Worm (Caenorhabditis elegans): Measurements from ENCODE around the gene aco-2.
"Not testable (repeated sequence)": the region's sequence is repeated elsewhere in the genome, so short reads cannot be mapped to it uniquely, and the experiment has no call there.

Gene aco-2

DNA sequence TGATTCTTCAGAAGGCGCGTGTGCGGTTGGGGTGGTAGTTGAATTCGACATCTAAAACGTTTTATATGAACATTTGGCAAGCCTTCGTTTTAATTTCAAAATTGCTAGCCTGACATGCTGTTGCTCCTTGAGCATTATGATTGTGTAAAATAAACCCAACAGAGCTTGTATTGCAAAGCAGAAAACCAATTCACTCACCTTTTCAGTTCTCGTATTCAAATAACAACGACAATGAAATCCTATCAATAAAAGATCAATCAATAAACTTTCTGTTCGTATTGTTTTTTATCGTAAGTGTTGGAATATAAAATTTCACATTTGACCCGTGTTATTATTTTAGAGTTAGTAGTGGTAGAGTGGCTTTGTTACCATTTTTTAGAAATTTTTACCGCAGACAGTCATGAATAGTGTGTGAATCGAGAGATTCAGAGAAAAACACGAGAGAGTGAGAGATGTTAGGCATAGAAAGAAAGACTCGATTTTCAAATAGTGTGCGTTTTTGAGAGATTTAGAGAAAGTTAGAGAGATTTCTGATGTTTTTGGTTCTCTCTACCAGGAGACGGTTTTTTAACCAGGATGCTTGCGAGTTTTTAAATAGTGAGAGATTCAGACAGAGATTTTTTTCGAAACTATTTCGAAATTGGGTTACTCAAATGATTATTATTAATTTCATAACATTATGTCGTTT lies 14.5 kb upstream of the aco-2 start, which contains the start of gene F54H12.10:
F54H12.10 (minus strand) TSS at position 51 of the 688 bp plus-strand sequence.
- TF ChIP-seq rpc-1 (optimal IDR thresholded peaks at IDR 0.05) (peak; percentile 32), rpc-1 (tag; optimal IDR thresholded peaks at IDR 0.05) (peak; percentile 66), tbp1 (GFP tag; optimal IDR thresholded peaks at IDR 0.05) (peak; percentile 0), nfyb-1 (GFP tag; IDR thresholded peaks at IDR 0.05) (peak; percentile 58; the same call in 1 of the 2 replicates), cebp-1 (tag; optimal IDR thresholded peaks at IDR 0.05) (peak; percentile 40), B0261.1 (tag; optimal IDR thresholded peaks at IDR 0.05) (peak; percentile 43), hmg-1.2 (GFP tag; IDR thresholded peaks at IDR 0.05) (peak; percentile 72; the same call in 1 of the 2 replicates)
- not testable (repeated sequence) for TF ChIP-seq cebp-1 (GFP tag; IDR thresholded peaks at IDR 0.05)

DNA sequence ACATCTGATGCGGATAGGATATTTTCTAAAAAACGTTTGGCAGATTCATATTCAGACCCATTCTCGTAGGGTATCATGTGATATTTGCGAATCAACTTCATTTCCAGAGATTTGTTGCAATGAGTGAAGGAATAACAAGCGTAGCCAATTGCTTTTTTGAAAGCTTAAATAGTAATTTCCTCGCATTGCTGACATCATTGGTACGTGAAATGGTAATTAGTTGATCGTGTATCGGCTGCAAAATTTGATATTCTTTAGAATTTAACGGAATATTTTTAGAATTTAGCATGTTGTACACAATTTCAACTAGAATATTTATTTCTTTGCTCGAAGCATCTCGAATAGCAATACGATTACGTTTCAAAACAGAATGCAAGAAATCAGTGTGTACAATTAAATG lies 10.9 kb upstream of the aco-2 start, which contains the start of gene F54H12.4:
F54H12.4 (minus strand) TSS at position 101 of the 400 bp plus-strand sequence.
- TF ChIP-seq ceh-27 (GFP tag; optimal IDR thresholded peaks at IDR 0.05); snpc-4 (GFP tag; optimal IDR thresholded peaks at IDR 0.05); snpc-4 (tag; optimal IDR thresholded peaks at IDR 0.05); ZK185.1 (tag; optimal IDR thresholded peaks at IDR 0.05; ENCODE audit: poor library complexity, severe bottlenecking): not testable (repeated sequence)

DNA sequence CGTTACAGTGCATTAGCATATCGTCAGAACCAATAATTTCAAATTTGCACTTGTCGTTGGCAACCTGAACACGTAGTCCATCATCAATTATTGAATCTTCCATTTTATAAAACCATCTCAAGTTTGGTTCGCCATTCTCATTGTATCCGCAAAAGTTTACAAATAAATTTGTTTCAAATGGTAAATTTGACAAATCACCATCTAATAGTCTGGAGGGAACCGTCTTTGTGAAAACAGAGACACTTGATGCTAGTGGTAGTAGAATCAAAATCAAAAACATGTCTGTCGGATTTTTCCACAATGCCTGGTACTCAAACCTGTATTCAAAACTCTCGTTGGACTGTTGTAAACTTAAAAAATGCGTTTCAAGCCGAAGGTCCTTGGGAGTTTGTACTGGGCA lies 9.2 kb upstream of the aco-2 start, which contains the start of gene F54H12.2:
F54H12.2 (plus strand) TSS at position 301 of the 400 bp plus-strand sequence.
- not testable (repeated sequence) for TF ChIP-seq xnd-1 (tag; optimal IDR thresholded peaks at IDR 0.05); madf-10 (tag; optimal IDR thresholded peaks at IDR 0.05); tlf-1 (GFP tag; optimal IDR thresholded peaks at IDR 0.05)

ce11 chrIII:7965946-7966692 lies 7.4 kb upstream of the aco-2 start:
- TF ChIP-seq madf-6 (GFP tag; IDR thresholded peaks at IDR 0.05): peak; percentile 46; the same call in 1 of the 2 replicates
- TF ChIP-seq lin-26 (GFP tag; IDR thresholded peaks at IDR 0.05): peak; percentile 44; the same call in 1 of the 2 replicates
- TF ChIP-seq ztf-18 (tag; optimal IDR thresholded peaks at IDR 0.05): peak; percentile 31
- peak; percentile 23 for TF ChIP-seq rpc-1 (optimal IDR thresholded peaks at IDR 0.05)
- TF ChIP-seq rpc-1 (tag; optimal IDR thresholded peaks at IDR 0.05): peak; percentile 66
- peak; percentile 14 for TF ChIP-seq tbp1 (GFP tag; optimal IDR thresholded peaks at IDR 0.05)
- TF ChIP-seq B0261.1 (tag; optimal IDR thresholded peaks at IDR 0.05): peak; percentile 38
- peak; percentile 57 for TF ChIP-seq hmg-1.2 (GFP tag; IDR thresholded peaks at IDR 0.05)

DNA sequence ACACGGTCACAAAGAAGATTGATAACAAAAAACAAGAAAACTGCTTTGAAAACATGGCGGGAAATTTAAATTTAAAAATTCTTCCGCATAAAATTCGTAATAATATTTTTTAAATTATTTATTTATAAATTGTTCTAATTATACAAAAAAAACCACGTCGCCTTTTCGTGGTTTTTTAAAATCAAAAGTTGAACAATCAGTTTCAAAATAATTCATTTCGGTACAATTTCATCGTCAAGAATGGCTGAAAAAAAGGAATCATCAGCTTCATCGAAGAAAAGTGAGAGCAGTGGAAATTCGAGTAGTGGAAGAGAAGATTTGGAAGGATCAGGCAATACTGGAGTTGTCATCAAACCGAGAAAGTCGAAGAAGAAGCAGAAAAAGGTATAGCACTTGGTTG lies 4.4 kb upstream of the aco-2 start, which contains the start of the genes F54H12.8 and F54H12.7:
F54H12.8 (minus strand) TSS at position 101 of the 400 bp plus-strand sequence.
F54H12.7 (plus strand) TSS at position 229 of the 400 bp plus-strand sequence.
- TF ChIP-seq bed-2 (GFP tag; IDR thresholded peaks at IDR 0.05): no peak
- no peak for TF ChIP-seq sdz-38 (tag; optimal IDR thresholded peaks at IDR 0.05)
- no peak for TF ChIP-seq F57A8.1 (GFP tag; optimal IDR thresholded peaks at IDR 0.05)
- TF ChIP-seq ceh-58 (GFP tag; IDR thresholded peaks at IDR 0.05): no peak
- TF ChIP-seq C17E4.6 (GFP tag; IDR thresholded peaks at IDR 0.05): no peak
- TF ChIP-seq rcor-1 (GFP tag; IDR thresholded peaks at IDR 0.05): no peak
- TF ChIP-seq lir-1 (GFP tag; conservative IDR thresholded peaks at IDR 0.05): no peak
- no peak for TF ChIP-seq aptf-3 (GFP tag; IDR thresholded peaks at IDR 0.05)
- no peak for TF ChIP-seq athp-1 (tag; optimal IDR thresholded peaks at IDR 0.05)
- no peak for TF ChIP-seq F10E7.11 (tag; optimal IDR thresholded peaks at IDR 0.05)

Data from whole organism, young adult.